Fruit fly (Drosophila melanogaster) whole organism, embryonic: ENCODE results near the gene Spt6.

Experiments used
- CG10147 ChIP-seq: fragments of 200-800 bp; sonication (Bioruptor generic); optimal IDR thresholded peaks from 2 replicates; lab custom pipeline; 2019; ENCODE audit warnings: missing biosample characterization, mild to moderate bottlenecking, missing genetic modification characterization, moderate library complexity
- CG10565 ChIP-seq: fragments of 200-800 bp; sonication (Bioruptor generic); optimal IDR thresholded peaks from 3 replicates; lab custom pipeline; 2016; ENCODE audit warnings: missing biosample characterization, mild to moderate bottlenecking, missing genetic modification characterization
- CG11093 ChIP-seq: fragments of 200-800 bp; sonication (Bioruptor generic); IDR thresholded peaks from 3 replicates; pipeline ENCODE4 v1.3.6; 2022; ENCODE audit warnings: missing biosample characterization, missing genetic modification characterization
- CG11695 ChIP-seq: fragments of 200-800 bp; sonication (Bioruptor generic); IDR thresholded peaks from 3 replicates; pipeline ENCODE4 v1.3.6; 2022; ENCODE audit warnings: missing biosample characterization, missing genetic modification characterization
- CG11696 ChIP-seq: fragments of 200-800 bp; sonication (Bioruptor generic); IDR thresholded peaks from 2 replicates; pipeline ENCODE4 v1.3.6; 2022; ENCODE audit warnings: missing biosample characterization, missing genetic modification characterization
- CG11723 ChIP-seq: fragments of 200-800 bp; sonication (Bioruptor generic); optimal IDR thresholded peaks from 2 replicates; lab custom pipeline; 2017; ENCODE audit warnings: missing biosample characterization, mild to moderate bottlenecking, missing genetic modification characterization
- CG17361 ChIP-seq: fragments of 200-800 bp; sonication (Bioruptor generic); IDR thresholded peaks from 3 replicates; pipeline ENCODE4 v1.3.6; 2022; ENCODE audit warnings: missing biosample characterization, missing genetic modification characterization
- CG17568 ChIP-seq: fragments of 200-800 bp; sonication (Bioruptor generic); optimal IDR thresholded peaks from 2 replicates; lab custom pipeline; 2018; ENCODE audit warnings: missing biosample characterization, mild to moderate bottlenecking, missing genetic modification characterization, moderate library complexity
- CG3281 ChIP-seq: fragments of 200-800 bp; sonication (Bioruptor generic); optimal IDR thresholded peaks from 3 replicates; lab custom pipeline; 2017; ENCODE audit warnings: missing biosample characterization, mild to moderate bottlenecking, missing genetic modification characterization
- CG33557 ChIP-seq: fragments of 200-800 bp; sonication (Bioruptor generic); optimal IDR thresholded peaks from 2 replicates; lab custom pipeline; 2019; ENCODE audit warnings: missing biosample characterization, mild to moderate bottlenecking, missing genetic modification characterization, moderate library complexity
- CG34224 ChIP-seq: fragments of 200-800 bp; sonication (Bioruptor generic); IDR thresholded peaks from 3 replicates; pipeline ENCODE4 v1.3.6; 2022; ENCODE audit warnings: missing biosample characterization, missing genetic modification characterization; ENCODE audit not compliant: partially characterized antibody
- CG3847 ChIP-seq: fragments of 200-800 bp; sonication (Bioruptor generic); IDR thresholded peaks from 2 replicates; pipeline ENCODE4 v1.3.6; 2022; ENCODE audit warnings: missing biosample characterization, missing genetic modification characterization
- CG43689 ChIP-seq: fragments of 200-800 bp; sonication (Bioruptor generic); IDR thresholded peaks from 2 replicates; pipeline ENCODE4 v1.3.6; 2022; ENCODE audit warnings: missing biosample characterization, missing genetic modification characterization
- CG4617 ChIP-seq: fragments of 200-800 bp; sonication (Bioruptor generic); optimal IDR thresholded peaks from 3 replicates; lab custom pipeline; 2016; ENCODE audit warnings: missing biosample characterization, missing genetic modification characterization, borderline replicate concordance
- CG4854 ChIP-seq: fragments of 200-800 bp; sonication (Bioruptor generic); optimal IDR thresholded peaks from 2 replicates; lab custom pipeline; 2016; ENCODE audit warnings: missing biosample characterization, missing genetic modification characterization, inconsistent platforms
- CG5245 ChIP-seq: fragments of 200-800 bp; sonication (Bioruptor generic); optimal IDR thresholded peaks from 3 replicates; lab custom pipeline; 2016; ENCODE audit warnings: missing biosample characterization, missing genetic modification characterization
- CG6654 ChIP-seq: fragments of 200-800 bp; sonication (Bioruptor generic); optimal IDR thresholded peaks from 2 replicates; lab custom pipeline; 2017; ENCODE audit warnings: missing biosample characterization, mild to moderate bottlenecking, missing genetic modification characterization
- CG6683 ChIP-seq: fragments of 200-800 bp; sonication (Bioruptor generic); optimal IDR thresholded peaks from 2 replicates; lab custom pipeline; 2017; ENCODE audit warnings: missing biosample characterization, mild to moderate bottlenecking, missing genetic modification characterization, missing genetic modification reagents
- CG6813 ChIP-seq: fragments of 200-800 bp; sonication (Bioruptor generic); optimal IDR thresholded peaks from 2 replicates; lab custom pipeline; 2017; ENCODE audit warnings: missing biosample characterization, missing genetic modification characterization, mild to moderate bottlenecking, moderate library complexity, missing genetic modification reagents
- CrebB ChIP-seq: fragments of 200-800 bp; sonication (Bioruptor generic); optimal IDR thresholded peaks from 3 replicates; lab custom pipeline; 2018; ENCODE audit warnings: missing biosample characterization, mild to moderate bottlenecking, missing genetic modification characterization
- D19B ChIP-seq: fragments of 200-800 bp; sonication (Bioruptor generic); optimal IDR thresholded peaks from 2 replicates; lab custom pipeline; 2017; ENCODE audit warnings: missing biosample characterization, mild to moderate bottlenecking, missing genetic modification characterization
- Hr51 ChIP-seq, 2 experiments: fragments of 200-800 bp; sonication (Bioruptor generic); optimal IDR thresholded peaks; 2 replicates in 1 of 2; 3 replicates in 1 of 2; lab custom pipeline; 2016 to 2018; ENCODE audit warnings: missing biosample characterization in 2 of 2, missing genetic modification characterization in 2 of 2, mild to moderate bottlenecking in 1 of 2, moderate library complexity in 1 of 2
- Hsf ChIP-seq: fragments of 200-800 bp; sonication (Bioruptor generic); optimal IDR thresholded peaks from 3 replicates; lab custom pipeline; 2016; ENCODE audit warnings: missing biosample characterization, missing genetic modification characterization
- Mes4 ChIP-seq: fragments of 200-800 bp; sonication (Bioruptor generic); optimal IDR thresholded peaks from 2 replicates; lab custom pipeline; 2016; ENCODE audit warnings: missing biosample characterization, missing genetic modification characterization
- NC2α ChIP-seq: fragments of 200-800 bp; sonication (Bioruptor generic); optimal IDR thresholded peaks from 2 replicates; lab custom pipeline; 2016; ENCODE audit warnings: missing biosample characterization, missing genetic modification characterization
- Nf-YB ChIP-seq: fragments of 200-800 bp; sonication (Bioruptor generic); optimal IDR thresholded peaks from 3 replicates; lab custom pipeline; 2019; ENCODE audit warnings: missing biosample characterization, mild to moderate bottlenecking, missing genetic modification characterization, moderate library complexity
- NfI ChIP-seq: fragments of 200-800 bp; sonication (Bioruptor generic); optimal IDR thresholded peaks from 3 replicates; lab custom pipeline; 2018; ENCODE audit warnings: missing biosample characterization, mild to moderate bottlenecking, missing genetic modification characterization, moderate library complexity
- Sin3A ChIP-seq: fragments of >200 bp; optimal IDR thresholded peaks from 2 replicates; lab custom pipeline; 2018
- Six4 ChIP-seq: fragments of 200-800 bp; sonication (Bioruptor generic); optimal IDR thresholded peaks from 2 replicates; lab custom pipeline; 2016; ENCODE audit warnings: missing biosample characterization, missing genetic modification characterization
- Sry-δ ChIP-seq: fragments of 200-800 bp; sonication (Bioruptor generic); optimal IDR thresholded peaks from 2 replicates; lab custom pipeline; 2016; ENCODE audit warnings: missing biosample characterization, missing genetic modification characterization
- Taf1 ChIP-seq: fragments of 200-800 bp; sonication (Bioruptor generic); IDR thresholded peaks from 2 replicates; pipeline ENCODE4 v1.3.6; 2022; ENCODE audit warnings: missing biosample characterization, missing genetic modification characterization
- az2 ChIP-seq: fragments of 200-800 bp; sonication (Bioruptor generic); optimal IDR thresholded peaks from 3 replicates; lab custom pipeline; 2016; ENCODE audit warnings: missing biosample characterization, missing genetic modification characterization
- cas ChIP-seq: fragments of 200-800 bp; sonication (Bioruptor generic); IDR thresholded peaks from 2 replicates; pipeline ENCODE4 v1.3.6; 2022; ENCODE audit warnings: missing biosample characterization, missing genetic modification characterization
- cg ChIP-seq: fragments of 200-800 bp; sonication (Bioruptor generic); optimal IDR thresholded peaks from 3 replicates; lab custom pipeline; 2019; ENCODE audit warnings: missing biosample characterization, mild to moderate bottlenecking, missing genetic modification characterization, moderate library complexity
- crc ChIP-seq: fragments of 200-800 bp; sonication (Bioruptor generic); optimal IDR thresholded peaks from 2 replicates; lab custom pipeline; 2016; ENCODE audit warnings: missing biosample characterization, missing genetic modification characterization
- dati ChIP-seq: fragments of 200-800 bp; sonication (Bioruptor generic); IDR thresholded peaks from 2 replicates; pipeline ENCODE4 v1.3.6; 2022; ENCODE audit warnings: missing biosample characterization, missing genetic modification characterization
- dimm ChIP-seq: fragments of 200-800 bp; sonication (Bioruptor generic); IDR thresholded peaks from 2 replicates; pipeline ENCODE4 v1.3.6; 2022; ENCODE audit warnings: missing biosample characterization, missing genetic modification characterization
- dmrt11E ChIP-seq: fragments of 200-800 bp; sonication (Bioruptor generic); optimal IDR thresholded peaks from 3 replicates; lab custom pipeline; 2018; ENCODE audit warnings: missing biosample characterization, mild to moderate bottlenecking, missing genetic modification characterization, moderate library complexity
- dpn ChIP-seq, 2 experiments: fragments of 200-800 bp; sonication (Bioruptor generic); optimal IDR thresholded peaks; 3 replicates each; lab custom pipeline; 2016; ENCODE audit warnings: missing biosample characterization in 2 of 2, missing genetic modification characterization in 2 of 2
- gt ChIP-seq: fragments of 200-800 bp; sonication (Bioruptor generic); IDR thresholded peaks from 2 replicates; pipeline ENCODE4 v1.3.6; 2022; ENCODE audit warnings: missing biosample characterization, missing genetic modification characterization
- jumu ChIP-seq: fragments of 200-800 bp; sonication (Bioruptor generic); optimal IDR thresholded peaks from 3 replicates; lab custom pipeline; 2016; ENCODE audit warnings: missing biosample characterization, missing genetic modification characterization
- pnt ChIP-seq: fragments of 200-800 bp; sonication (Bioruptor generic); optimal IDR thresholded peaks from 3 replicates; lab custom pipeline; 2016; ENCODE audit warnings: missing biosample characterization, missing genetic modification characterization
- run ChIP-seq: fragments of 200-800 bp; sonication (Bioruptor generic); optimal IDR thresholded peaks from 3 replicates; lab custom pipeline; 2018; ENCODE audit warnings: missing biosample characterization, mild to moderate bottlenecking, missing genetic modification characterization
- shn ChIP-seq: fragments of 200-800 bp; sonication (Bioruptor generic); optimal IDR thresholded peaks from 3 replicates; lab custom pipeline; 2016; ENCODE audit warnings: missing biosample characterization, missing genetic modification characterization
- sima ChIP-seq: fragments of 200-800 bp; sonication (Bioruptor generic); optimal IDR thresholded peaks from 2 replicates; lab custom pipeline; 2016; ENCODE audit warnings: missing biosample characterization, missing genetic modification characterization
- slbo ChIP-seq: fragments of 200-800 bp; sonication (Bioruptor generic); IDR thresholded peaks from 2 replicates; pipeline ENCODE4 v1.3.6; 2022; ENCODE audit warnings: missing biosample characterization, missing genetic modification characterization
- slp2 ChIP-seq: fragments of 200-800 bp; sonication (Bioruptor generic); optimal IDR thresholded peaks from 2 replicates; lab custom pipeline; 2016; ENCODE audit warnings: missing biosample characterization, missing genetic modification characterization
- stc ChIP-seq: fragments of 200-800 bp; sonication (Bioruptor generic); IDR thresholded peaks from 2 replicates; pipeline ENCODE4 v1.3.6; 2022; ENCODE audit warnings: missing biosample characterization, missing genetic modification characterization
- toy ChIP-seq: fragments of 200-800 bp; sonication (Bioruptor generic); IDR thresholded peaks from 2 replicates; pipeline ENCODE4 v1.3.6; 2022; ENCODE audit warnings: missing biosample characterization, missing genetic modification characterization
- vvl ChIP-seq: fragments of 200-800 bp; sonication (Bioruptor generic); IDR thresholded peaks from 2 replicates; pipeline ENCODE4 v1.3.6; 2022; ENCODE audit warnings: missing biosample characterization, missing genetic modification characterization
- wdn ChIP-seq: fragments of 200-800 bp; sonication (Bioruptor generic); IDR thresholded peaks from 2 replicates; pipeline ENCODE4 v1.3.6; 2022; ENCODE audit warnings: missing biosample characterization, missing genetic modification characterization
- yki ChIP-seq: fragments of >200 bp; optimal IDR thresholded peaks from 3 replicates; lab custom pipeline; 2018

The Spt6 gene

dm6 chrX:6278879-6279628 lies 11.5 kb downstream of the Spt6 start (continued):
- TF ChIP-seq CG10565 (GFP tag; lab: Kevin White, UChicago): no peak
- no peak for TF ChIP-seq CG3847 (GFP tag; lab: Robert Waterston, UW)
- TF ChIP-seq CG11696 (GFP tag; lab: Robert Waterston, UW): no peak
- TF ChIP-seq CG10147 (GFP tag; lab: Kevin White, UChicago): no peak
- no peak for TF ChIP-seq dpn (GFP tag; optimal IDR thresholded peaks at IDR 0.05; lab: Kevin White, UChicago)
- 0 out of 3 replicates have a peak, but pooled peaks have one; percentile 12 for TF ChIP-seq CG34224
- no peak for TF ChIP-seq dmrt11E
- TF ChIP-seq slp2 (GFP tag; lab: Kevin White, UChicago): no peak
- TF ChIP-seq slbo: no peak
- no peak for TF ChIP-seq cas (GFP tag; lab: Robert Waterston, UW)
- TF ChIP-seq NC2α: peak; percentile 63
- no peak for TF ChIP-seq jumu
- no peak for TF ChIP-seq CrebB (tag; lab: Kevin White, UChicago)
- no peak for TF ChIP-seq CG4617 (GFP tag; lab: Kevin White, UChicago)
- no peak for TF ChIP-seq crc (GFP tag; lab: Kevin White, UChicago)
- no peak for TF ChIP-seq az2
- no peak for TF ChIP-seq run
- TF ChIP-seq pnt (GFP tag; lab: Kevin White, UChicago): no peak
- TF ChIP-seq CG5245 (GFP tag; lab: Kevin White, UChicago): no peak
- TF ChIP-seq CG4854 (GFP tag; lab: Kevin White, UChicago): no peak
- TF ChIP-seq Taf1 (GFP tag; lab: Robert Waterston, UW): no peak
- TF ChIP-seq D19B (GFP tag; lab: Kevin White, UChicago): no peak
- TF ChIP-seq Sry-δ (GFP tag; lab: Kevin White, UChicago): peak; percentile 25
- TF ChIP-seq vvl (GFP tag; lab: Robert Waterston, UW): no peak
- TF ChIP-seq CG17568: no peak
- TF ChIP-seq CG17361: peak; percentile 48; the same call in 2 of the 3 replicates
- TF ChIP-seq CG6813 (GFP tag; lab: Kevin White, UChicago): no peak
- no peak for TF ChIP-seq Hr51 (GFP tag; optimal IDR thresholded peaks at IDR 0.05; lab: Kevin White, UChicago)
- no peak for TF ChIP-seq Hsf (GFP tag; lab: Kevin White, UChicago)
- no peak for TF ChIP-seq stc (GFP tag; lab: Robert Waterston, UW)
- TF ChIP-seq toy (GFP tag; lab: Robert Waterston, UW): no peak
- no peak for TF ChIP-seq wdn (GFP tag; lab: Robert Waterston, UW)
- no peak for TF ChIP-seq CG6654 (GFP tag; lab: Kevin White, UChicago)
- TF ChIP-seq gt (GFP tag; lab: Robert Waterston, UW): no peak
- no peak for TF ChIP-seq CG11695
- TF ChIP-seq CG11093 (GFP tag; lab: Robert Waterston, UW): no peak
- no peak for TF ChIP-seq yki (lab: Kevin White, UChicago)
- TF ChIP-seq Sin3A: peak; percentile 15
- no peak for TF ChIP-seq CG11723 (GFP tag; lab: Kevin White, UChicago)
- no peak for TF ChIP-seq CG33557 (GFP tag; lab: Kevin White, UChicago)
- no peak for TF ChIP-seq dimm (GFP tag; lab: Robert Waterston, UW)
- peak; percentile 51 for TF ChIP-seq Mes4 (GFP tag; lab: Kevin White, UChicago)
- TF ChIP-seq NfI (GFP tag; lab: Kevin White, UChicago): no peak
- peak; percentile 10 for TF ChIP-seq CG3281 (GFP tag; lab: Kevin White, UChicago)
- no peak for TF ChIP-seq CG43689 (GFP tag; lab: Robert Waterston, UW)
- no peak for TF ChIP-seq shn
- TF ChIP-seq Six4 (GFP tag; lab: Kevin White, UChicago): no peak
- peak; percentile 41 for TF ChIP-seq Nf-YB
- TF ChIP-seq sima (GFP tag; lab: Kevin White, UChicago): no peak
- no peak for TF ChIP-seq dati (GFP tag; lab: Robert Waterston, UW)
- TF ChIP-seq cg (GFP tag; lab: Kevin White, UChicago): peak; percentile 87
- no peak for TF ChIP-seq CG6683 (GFP tag; lab: Kevin White, UChicago)
